Fruit fly (Drosophila melanogaster) whole organism, wandering third instar larva: ENCODE results near the gene dome.

Source experiments
- Abd-B ChIP-seq: fragments of >200 bp; optimal IDR thresholded peaks from 2 replicates; lab custom pipeline; 2017; ENCODE audit warnings: missing biosample characterization, missing genetic modification characterization
- CG32264 ChIP-seq: fragments of 200-800 bp; sonication (Bioruptor generic); optimal IDR thresholded peaks from 2 replicates; lab custom pipeline; 2016; ENCODE audit warnings: missing biosample characterization, missing genetic modification characterization
- CG9705 ChIP-seq: fragments of 200-800 bp; sonication (Bioruptor generic); optimal IDR thresholded peaks from 2 replicates; lab custom pipeline; 2018; ENCODE audit warnings: missing biosample characterization, mild to moderate bottlenecking, missing genetic modification characterization
- CrebA ChIP-seq: fragments of 200-800 bp; sonication (Bioruptor generic); optimal IDR thresholded peaks from 2 replicates; lab custom pipeline; 2016; ENCODE audit warnings: missing biosample characterization, mild to moderate bottlenecking, missing genetic modification characterization, borderline replicate concordance
- Dfd ChIP-seq: fragments of >200 bp; optimal IDR thresholded peaks from 2 replicates; lab custom pipeline; 2017; ENCODE audit warnings: missing biosample characterization, missing genetic modification characterization
- Dif ChIP-seq: fragments of 200-275, 200-300 bp; sonication (Bioruptor generic); optimal IDR thresholded peaks from 2 replicates; lab custom pipeline; 2018; ENCODE audit warnings: missing biosample characterization, missing genetic modification characterization; ENCODE audit not compliant: partially characterized antibody
- GATAd ChIP-seq: sonication (Bioruptor generic); optimal IDR thresholded peaks from 2 replicates; lab custom pipeline; 2016; ENCODE audit warnings: missing biosample characterization, missing genetic modification characterization
- Hr83 ChIP-seq: fragments of 200-300 bp; sonication (Bioruptor generic); optimal IDR thresholded peaks from 2 replicates; lab custom pipeline; 2016; ENCODE audit warnings: missing biosample characterization, mild to moderate bottlenecking, missing genetic modification characterization, moderate library complexity; ENCODE audit not compliant: poor library complexity, severe bottlenecking
- Jra ChIP-seq: sonication (Bioruptor generic); optimal IDR thresholded peaks from 2 replicates; lab custom pipeline; 2016; ENCODE audit warnings: missing biosample characterization, missing genetic modification characterization
- Mio ChIP-seq: sonication (Bioruptor generic); optimal IDR thresholded peaks from 2 replicates; lab custom pipeline; 2016; ENCODE audit warnings: missing biosample characterization, missing genetic modification characterization
- Myc ChIP-seq: fragments of >200 bp; optimal IDR thresholded peaks from 2 replicates; lab custom pipeline; 2017
- Rel ChIP-seq, 2 experiments: fragments of 200-800 bp; sonication (Bioruptor generic) in 1 of 2; optimal IDR thresholded peaks; 2 replicates in 1 of 2; 3 replicates in 1 of 2; lab custom pipeline; 2016 to 2019; ENCODE audit warnings: mild to moderate bottlenecking in 2 of 2, missing biosample characterization in 2 of 2, missing genetic modification characterization in 2 of 2, moderate library complexity in 1 of 2
- Sp1 ChIP-seq: fragments of 200-800 bp; sonication (Bioruptor generic); optimal IDR thresholded peaks from 3 replicates; lab custom pipeline; 2019; ENCODE audit warnings: missing biosample characterization, mild to moderate bottlenecking, missing genetic modification characterization, moderate library complexity
- Vsx2 ChIP-seq: fragments of 200-300, 225-300 bp; sonication (Bioruptor generic); optimal IDR thresholded peaks from 2 replicates; lab custom pipeline; 2018; ENCODE audit warnings: missing biosample characterization, missing genetic modification characterization; ENCODE audit not compliant: partially characterized antibody
- br ChIP-seq: fragments of 200-800 bp; sonication (Bioruptor generic); optimal IDR thresholded peaks from 2 replicates; lab custom pipeline; 2016; ENCODE audit warnings: missing biosample characterization, missing genetic modification characterization
- brk ChIP-seq: fragments of 200-800 bp; sonication (Bioruptor generic); optimal IDR thresholded peaks from 2 replicates; lab custom pipeline; 2016; ENCODE audit warnings: missing biosample characterization, mild to moderate bottlenecking, missing genetic modification characterization
- dmrt93B ChIP-seq: fragments of 200-800 bp; sonication (Bioruptor generic); optimal IDR thresholded peaks from 2 replicates; lab custom pipeline; 2018; ENCODE audit warnings: missing biosample characterization, mild to moderate bottlenecking, missing genetic modification characterization
- ey ChIP-seq: fragments of 200-800 bp; sonication (Bioruptor generic); optimal IDR thresholded peaks from 2 replicates; lab custom pipeline; 2016; ENCODE audit warnings: missing biosample characterization, missing genetic modification characterization
- foxo ChIP-seq, 2 experiments: fragments of 200-800 bp; sonication (Bioruptor generic); optimal IDR thresholded peaks; 2 replicates in 1 of 2; 3 replicates in 1 of 2; lab custom pipeline; 2016 to 2017; ENCODE audit warnings: missing biosample characterization in 2 of 2, missing genetic modification characterization in 2 of 2
- h ChIP-seq: fragments of 200-800 bp; sonication (Bioruptor generic); optimal IDR thresholded peaks from 3 replicates; lab custom pipeline; 2016; ENCODE audit warnings: missing biosample characterization, mild to moderate bottlenecking, missing genetic modification characterization
- jim ChIP-seq: fragments of 175-275, 200-325 bp; sonication (Bioruptor generic); optimal IDR thresholded peaks from 2 replicates; lab custom pipeline; 2016; ENCODE audit warnings: missing biosample characterization, mild to moderate bottlenecking, missing genetic modification characterization
- lola ChIP-seq: fragments of >200 bp; optimal IDR thresholded peaks from 2 replicates; lab custom pipeline; 2017; ENCODE audit warnings: missing biosample characterization, missing genetic modification characterization
- pan ChIP-seq: fragments of >200 bp; optimal IDR thresholded peaks from 2 replicates; lab custom pipeline; 2017
- psq ChIP-seq: fragments of 200-800 bp; sonication (Bioruptor generic); optimal IDR thresholded peaks from 3 replicates; lab custom pipeline; 2017; ENCODE audit warnings: missing biosample characterization, mild to moderate bottlenecking, missing genetic modification characterization, moderate library complexity
- rgr ChIP-seq: fragments of 200-800 bp; sonication (Bioruptor generic); optimal IDR thresholded peaks from 3 replicates; lab custom pipeline; 2016; ENCODE audit warnings: missing biosample characterization, mild to moderate bottlenecking, missing genetic modification characterization
- sage ChIP-seq: fragments of 200-800 bp; sonication (Bioruptor generic); optimal IDR thresholded peaks from 2 replicates; lab custom pipeline; 2016; ENCODE audit warnings: missing biosample characterization, mild to moderate bottlenecking, missing genetic modification characterization
- sv ChIP-seq: fragments of 200-800 bp; sonication (Bioruptor generic); optimal IDR thresholded peaks from 3 replicates; lab custom pipeline; 2016; ENCODE audit warnings: missing biosample characterization, missing genetic modification characterization
- tai ChIP-seq: sonication (Bioruptor generic); optimal IDR thresholded peaks from 2 replicates; lab custom pipeline; 2016; ENCODE audit warnings: missing biosample characterization, missing genetic modification characterization
- usp ChIP-seq: fragments of >200 bp; optimal IDR thresholded peaks from 2 replicates; lab custom pipeline; 2017; ENCODE audit warnings: missing biosample characterization, missing genetic modification characterization
- woc ChIP-seq: sonication (Bioruptor generic); optimal IDR thresholded peaks from 2 replicates; lab custom pipeline; 2016; ENCODE audit warnings: missing biosample characterization, mild to moderate bottlenecking, missing genetic modification characterization

The dome gene

dm6 chrX:19717988-19718973, 35.0 kb upstream of the dome start, which contains the start of gene CG12531:
Gene CG12531, plus strand, starts transcription at chrX:19718923.
- no peak for TF ChIP-seq h
- no peak for TF ChIP-seq Mio (GFP tag; lab: Kevin White, UChicago)
- TF ChIP-seq psq (GFP tag; lab: Kevin White, UChicago) = no peak
- TF ChIP-seq Jra = no peak
- TF ChIP-seq sage (GFP tag; lab: Kevin White, UChicago) = no peak
- no peak for TF ChIP-seq rgr (GFP tag; lab: Kevin White, UChicago)
- TF ChIP-seq br (GFP tag; lab: Kevin White, UChicago) = no peak
- TF ChIP-seq sv (GFP tag; lab: Kevin White, UChicago) = no peak
- no peak for TF ChIP-seq CrebA
- TF ChIP-seq Dfd (GFP tag; lab: Kevin White, UChicago) = no peak
- TF ChIP-seq dmrt93B (GFP tag; lab: Kevin White, UChicago) = no peak
- TF ChIP-seq Abd-B (GFP tag; lab: Kevin White, UChicago) = no peak
- no peak for TF ChIP-seq tai
- no peak for TF ChIP-seq jim (GFP tag; lab: Kevin White, UChicago)
- TF ChIP-seq Rel (GFP tag; optimal IDR thresholded peaks at IDR 0.05; lab: Kevin White, UChicago) = no peak
- no peak for TF ChIP-seq Rel (tag; optimal IDR thresholded peaks at IDR 0.05; lab: Kevin White, UChicago)

dm6 chrX:19717041-19717440, 33.7 kb upstream of the dome start:
- no peak for TF ChIP-seq Dfd (GFP tag; lab: Kevin White, UChicago)

- no peak for TF ChIP-seq Sp1 (GFP tag; lab: Kevin White, UChicago)
- TF ChIP-seq tai = no peak
- TF ChIP-seq Dfd (GFP tag; lab: Kevin White, UChicago) = no peak
- no peak for TF ChIP-seq Dif
- TF ChIP-seq lola = no peak
- TF ChIP-seq Rel (GFP tag; optimal IDR thresholded peaks at IDR 0.05; lab: Kevin White, UChicago) = no peak
- no peak for TF ChIP-seq Rel (tag; optimal IDR thresholded peaks at IDR 0.05; lab: Kevin White, UChicago)
- no peak for TF ChIP-seq sage (GFP tag; lab: Kevin White, UChicago)
- TF ChIP-seq, all 38 proteins: peak for 0
Measured at dm6 chrX:19716325-19716917, 33.1 kb upstream of the dome start.

dm6 chrX:19714816-19715215, 31.5 kb upstream of the dome start:
- TF ChIP-seq Myc (no peak), pan (lab: Kevin White, UChicago) (no peak), usp (no peak), br (GFP tag; lab: Kevin White, UChicago) (no peak)

dm6 chrX:19712898-19713627, 29.7 kb upstream of the dome start, which contains the start of gene meso18E:
Gene meso18E, minus strand, starts transcription at chrX:19713045.
- TF ChIP-seq jim (GFP tag; lab: Kevin White, UChicago) = no peak
- TF ChIP-seq foxo (GFP tag; optimal IDR thresholded peaks at IDR 0.05; lab: Kevin White, UChicago) = no peak
- TF ChIP-seq Mio (GFP tag; lab: Kevin White, UChicago) = no peak
- no peak for TF ChIP-seq brk (GFP tag; lab: Kevin White, UChicago)
- no peak for TF ChIP-seq Hr83 (GFP tag; lab: Kevin White, UChicago)
- no peak for TF ChIP-seq Rel (GFP tag; optimal IDR thresholded peaks at IDR 0.05; lab: Kevin White, UChicago)
- no peak for TF ChIP-seq Rel (tag; optimal IDR thresholded peaks at IDR 0.05; lab: Kevin White, UChicago)
- TF ChIP-seq ey (GFP tag; lab: Kevin White, UChicago) = no peak
- no peak for TF ChIP-seq Myc
- no peak for TF ChIP-seq rgr (GFP tag; lab: Kevin White, UChicago)
- no peak for TF ChIP-seq CG9705
- TF ChIP-seq CG32264 (GFP tag; lab: Kevin White, UChicago) = no peak
- no peak for TF ChIP-seq GATAd (GFP tag; lab: Kevin White, UChicago)
- TF ChIP-seq CrebA = no peak
- no peak for TF ChIP-seq sv (GFP tag; lab: Kevin White, UChicago)
- no peak for TF ChIP-seq woc
- TF ChIP-seq usp = no peak
- TF ChIP-seq Vsx2 (GFP tag; lab: Kevin White, UChicago) = no peak
- no peak for TF ChIP-seq dmrt93B (GFP tag; lab: Kevin White, UChicago)
- TF ChIP-seq sage (GFP tag; lab: Kevin White, UChicago) = no peak
- no peak for TF ChIP-seq Dif
